Fruit fly (Drosophila melanogaster) Kc167 (cell line): ENCODE measurements around the gene CG33299.

Source experiments
- Myc ChIP-seq: fragments of >200 bp; optimal IDR thresholded peaks from 2 replicates; lab custom pipeline; 2017; ENCODE audit warnings: missing external identifiers
- Sin3A ChIP-seq: fragments of >200 bp; optimal IDR thresholded peaks from 2 replicates; lab custom pipeline; 2018; ENCODE audit warnings: missing external identifiers
- h ChIP-seq: fragments of >200 bp; optimal IDR thresholded peaks from 3 replicates; lab custom pipeline; 2018; ENCODE audit warnings: missing external identifiers
- insv ChIP-seq: fragments of >200 bp; optimal IDR thresholded peaks from 3 replicates; lab custom pipeline; 2018; ENCODE audit warnings: missing external identifiers
- psq ChIP-seq: fragments of >200 bp; optimal IDR thresholded peaks from 2 replicates; lab custom pipeline; 2017; ENCODE audit warnings: missing external identifiers
- ttk ChIP-seq: sonication (Bioruptor generic); optimal IDR thresholded peaks from 2 replicates; lab custom pipeline; 2017; ENCODE audit warnings: missing external identifiers

The CG33299 gene

DNA sequence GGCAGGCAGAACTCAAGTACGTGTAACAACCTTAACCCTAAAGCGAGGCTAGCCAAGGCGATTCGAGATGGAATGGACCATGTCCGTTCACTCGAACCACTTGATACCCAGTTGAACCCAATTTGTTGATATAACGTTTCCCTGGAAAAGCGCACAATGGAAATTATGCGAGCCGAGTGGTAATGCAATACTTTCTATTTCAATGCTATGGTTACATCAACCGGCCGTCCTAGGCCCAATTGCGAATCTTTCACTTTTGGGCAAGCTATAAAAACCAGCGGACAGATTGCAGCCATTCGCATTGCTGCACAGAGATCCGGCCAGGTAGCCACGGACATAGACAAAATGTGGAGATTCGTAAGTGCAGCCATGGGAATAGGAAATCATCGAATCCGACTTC, at the start of gene CG33299:
Gene CG33299, plus strand, starts transcription at position 301 of the 400 bp plus-strand sequence.
- TF ChIP-seq ttk (lab: Kevin White, UChicago) = no peak
- no peak for TF ChIP-seq Sin3A
- TF ChIP-seq Myc (lab: Kevin White, UChicago) = no peak
- TF ChIP-seq h (lab: Kevin White, UChicago) = no peak
- no peak for TF ChIP-seq insv (lab: Kevin White, UChicago)
- no peak for TF ChIP-seq psq

DNA sequence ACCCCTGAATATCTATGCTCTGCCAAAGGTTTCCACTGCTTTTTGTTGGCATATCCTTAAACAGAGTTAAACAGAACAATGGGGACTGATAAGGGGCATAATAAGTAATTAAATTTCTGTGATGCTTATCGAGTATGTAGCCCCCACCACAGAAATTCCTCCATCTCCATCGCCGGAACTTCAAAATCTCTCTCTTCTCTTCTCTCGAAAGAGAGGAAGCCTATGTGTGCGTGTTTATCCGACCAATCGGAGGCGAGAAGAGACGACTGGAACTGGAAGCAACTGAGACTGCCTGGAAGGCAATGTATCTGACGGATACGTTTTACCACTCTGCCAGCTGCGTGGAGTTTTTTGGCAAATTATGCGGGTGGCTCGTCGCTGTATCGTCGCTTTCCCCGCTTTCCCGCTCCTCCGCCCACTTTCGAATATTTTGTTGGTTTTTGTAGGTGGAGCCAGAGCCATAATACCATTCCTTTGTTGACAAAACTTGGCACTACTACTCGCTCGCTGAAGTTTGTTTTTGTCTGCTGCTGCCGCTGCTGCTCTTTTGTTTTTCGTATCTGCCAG, 48.3 kb upstream of the CG33299 start, which contains the start of gene gcm2:
Gene gcm2, plus strand, starts transcription at position 566 of the 567 bp plus-strand sequence.
- no peak for TF ChIP-seq ttk (lab: Kevin White, UChicago)

DNA sequence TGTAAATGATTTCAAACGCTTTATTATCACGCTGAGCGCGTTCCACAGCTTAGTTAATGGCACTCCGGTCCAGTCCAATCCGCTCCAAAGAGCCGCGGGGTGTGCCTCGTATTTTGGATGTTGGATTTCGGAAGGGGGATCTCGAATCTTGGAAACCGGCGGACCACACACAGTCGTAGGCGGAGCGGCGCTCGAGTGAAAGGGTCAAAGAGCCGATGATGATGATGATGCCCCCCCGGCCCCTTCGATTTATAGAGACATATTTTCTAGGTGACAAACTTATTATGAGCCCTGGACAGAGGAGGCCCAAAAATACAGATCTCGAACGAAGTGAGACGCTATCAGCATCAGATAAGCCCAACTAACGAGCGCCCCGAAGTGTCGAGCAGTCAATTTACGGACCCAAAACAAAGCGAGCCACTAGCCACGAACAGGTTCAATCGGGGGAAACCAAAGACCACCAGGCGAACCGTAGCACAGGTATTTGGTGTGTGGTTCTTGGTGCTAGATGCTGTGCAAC, 47.0 kb upstream of the CG33299 start:
- TF ChIP-seq Myc (lab: Kevin White, UChicago) = no peak
- TF ChIP-seq Sin3A = no peak

DNA sequence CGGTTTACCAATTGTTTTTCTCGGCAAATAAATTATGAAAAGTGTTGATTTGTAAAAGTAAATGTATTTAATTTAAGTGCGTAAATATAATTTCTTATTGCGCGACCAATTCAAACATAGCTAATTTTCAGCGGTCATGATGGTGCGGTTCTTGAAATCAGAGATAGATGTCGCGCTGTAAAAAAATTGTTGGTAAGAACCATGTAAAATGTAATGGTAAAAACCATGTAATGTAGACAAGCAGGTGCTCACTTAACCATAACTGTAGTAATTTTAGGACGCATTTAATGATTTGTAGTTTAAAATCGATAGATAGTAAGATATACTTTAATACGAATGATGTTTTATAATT, 43.8 kb upstream of the CG33299 start:
- TF ChIP-seq psq (no peak), Sin3A (no peak), h (lab: Kevin White, UChicago) (no peak), ttk (lab: Kevin White, UChicago) (no peak), insv (lab: Kevin White, UChicago) (no peak), Myc (lab: Kevin White, UChicago) (no peak)

DNA sequence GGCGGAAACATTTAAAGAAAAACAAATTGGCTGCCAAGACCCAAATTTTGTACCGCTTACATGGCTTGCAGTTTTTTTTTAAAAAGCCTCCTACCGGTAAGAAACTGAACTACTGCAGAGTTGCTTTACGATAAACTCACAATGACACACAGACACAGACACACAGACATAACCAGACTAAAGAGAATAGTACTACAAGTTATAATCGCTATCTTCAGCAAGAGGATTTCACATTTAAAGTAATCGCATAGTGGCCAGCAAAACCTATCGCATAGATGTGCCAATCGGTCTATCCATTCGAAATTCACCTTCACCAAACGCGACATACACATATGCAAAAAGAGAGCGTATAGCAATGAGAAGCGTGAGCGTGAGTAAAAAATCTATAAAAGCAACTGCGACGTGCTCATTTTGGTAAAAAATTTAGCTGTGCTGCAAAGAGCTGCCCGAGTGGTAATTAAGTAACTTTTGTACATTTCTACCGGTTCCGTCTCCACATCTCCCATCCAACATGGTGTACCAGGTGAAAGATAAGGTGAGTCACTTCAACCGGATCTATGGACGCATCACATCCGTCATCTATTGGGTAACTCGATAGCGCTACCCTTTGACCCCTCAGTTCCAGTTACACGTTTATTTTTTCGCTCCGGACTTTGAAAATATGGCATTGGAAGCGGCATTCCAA, 43.3 kb upstream of the CG33299 start, which contains the start of gene Trx2:
Gene Trx2, plus strand, starts transcription at position 161 of the 685 bp plus-strand sequence.
- no peak for TF ChIP-seq Myc (lab: Kevin White, UChicago)
- TF ChIP-seq psq = no peak
- TF ChIP-seq ttk (lab: Kevin White, UChicago) = no peak

DNA sequence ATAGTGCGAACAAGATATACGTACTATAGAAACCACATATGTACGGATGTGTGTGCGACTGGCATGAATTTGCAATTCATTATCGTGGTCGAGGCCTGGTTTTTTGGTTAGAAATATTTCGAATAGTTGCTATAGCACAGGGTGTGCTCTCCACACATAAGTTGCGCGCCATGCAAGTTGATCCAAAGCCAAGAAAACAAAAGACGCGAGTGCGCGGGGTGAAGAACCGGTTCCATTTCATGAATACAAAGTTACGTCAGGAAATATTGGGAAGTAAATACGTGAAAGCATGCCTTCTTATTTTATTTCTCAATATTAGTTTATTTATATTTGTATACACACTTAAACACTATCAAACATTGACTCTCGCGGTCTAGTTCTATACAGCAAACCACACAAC, 42.5 kb upstream of the CG33299 start:
- TF ChIP-seq insv (lab: Kevin White, UChicago) = no peak

DNA sequence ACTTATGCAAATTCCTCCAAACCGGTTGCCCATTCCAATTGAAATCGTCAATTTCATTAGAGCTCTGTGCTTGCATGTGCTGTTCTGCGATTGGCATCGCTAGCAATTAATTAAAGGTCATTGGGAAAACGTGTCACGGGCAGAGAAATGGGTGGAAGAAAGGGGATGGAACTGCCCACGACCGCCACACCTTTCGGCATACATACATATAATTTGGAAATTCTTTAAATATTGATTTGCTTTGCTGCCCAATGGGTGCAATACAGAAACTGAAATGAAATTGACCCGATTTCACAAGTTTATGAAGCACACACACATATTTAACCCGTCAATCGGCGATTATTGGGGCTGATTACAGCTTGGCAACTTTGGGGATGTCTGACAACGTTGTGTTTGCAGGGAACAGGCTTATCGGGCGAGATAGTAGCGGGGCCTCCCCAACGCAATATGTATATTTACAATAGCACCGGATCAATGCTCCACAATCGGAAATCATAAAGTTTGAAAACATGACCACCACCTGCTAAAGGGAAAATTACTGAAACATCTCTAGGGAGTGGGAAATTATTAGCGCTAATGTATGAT, 41.6 kb upstream of the CG33299 start:
- TF ChIP-seq h (lab: Kevin White, UChicago) (no peak), Sin3A (no peak), Myc (lab: Kevin White, UChicago) (no peak), insv (lab: Kevin White, UChicago) (no peak), ttk (lab: Kevin White, UChicago) (no peak), psq (no peak)

DNA sequence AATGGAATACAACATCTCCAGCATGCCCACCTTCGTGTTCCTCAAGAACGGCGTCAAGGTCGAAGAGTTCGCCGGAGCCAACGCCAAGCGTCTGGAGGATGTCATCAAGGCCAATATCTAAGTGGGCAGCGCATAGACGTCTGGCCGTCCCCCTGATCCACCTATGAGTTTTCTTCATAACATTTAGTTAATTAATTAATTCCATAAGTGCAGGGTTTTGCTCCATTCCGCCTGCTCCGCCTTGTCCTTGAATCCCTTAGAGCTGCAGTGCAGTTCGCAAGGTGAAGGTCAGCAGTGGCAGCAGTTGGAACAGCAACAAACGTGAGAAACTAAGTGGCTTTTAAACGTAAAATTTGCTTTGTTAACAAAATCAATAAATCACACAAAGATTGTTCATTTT, 40.8 kb upstream of the CG33299 start:
- no peak for TF ChIP-seq psq
- TF ChIP-seq h (lab: Kevin White, UChicago) = no peak
- no peak for TF ChIP-seq Sin3A
- no peak for TF ChIP-seq ttk (lab: Kevin White, UChicago)
- no peak for TF ChIP-seq Myc (lab: Kevin White, UChicago)
- TF ChIP-seq insv (lab: Kevin White, UChicago) = no peak

DNA sequence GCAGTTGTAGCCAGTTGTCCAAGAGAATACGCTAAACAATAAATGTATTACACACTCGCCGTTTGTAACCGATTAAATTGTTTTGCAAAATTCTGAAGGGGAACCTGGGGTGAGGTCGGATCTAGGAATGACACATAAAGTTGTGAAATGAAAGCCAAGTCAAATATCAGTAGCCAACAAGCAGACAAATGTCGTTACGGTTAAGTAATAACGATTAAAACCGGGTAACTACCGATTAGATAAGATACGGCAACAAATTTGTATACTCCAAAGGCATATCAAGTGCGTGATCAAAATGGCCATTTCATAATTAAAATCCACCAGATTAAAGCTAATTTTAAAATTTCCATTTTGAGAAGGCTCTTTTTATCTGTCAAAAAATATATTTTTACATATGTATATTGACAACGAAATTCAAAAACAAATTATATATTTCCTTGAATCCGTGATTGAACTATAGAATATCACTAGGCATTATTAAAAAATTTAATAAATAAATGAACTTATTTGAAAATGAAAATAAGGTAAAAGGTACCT, 40.3 kb upstream of the CG33299 start, which contains the start of gene GlcAT-S:
Gene GlcAT-S, plus strand, starts transcription at position 487 of the 537 bp plus-strand sequence.
- TF ChIP-seq insv (lab: Kevin White, UChicago) (no peak), psq (no peak), ttk (lab: Kevin White, UChicago) (no peak), Sin3A (no peak)

DNA sequence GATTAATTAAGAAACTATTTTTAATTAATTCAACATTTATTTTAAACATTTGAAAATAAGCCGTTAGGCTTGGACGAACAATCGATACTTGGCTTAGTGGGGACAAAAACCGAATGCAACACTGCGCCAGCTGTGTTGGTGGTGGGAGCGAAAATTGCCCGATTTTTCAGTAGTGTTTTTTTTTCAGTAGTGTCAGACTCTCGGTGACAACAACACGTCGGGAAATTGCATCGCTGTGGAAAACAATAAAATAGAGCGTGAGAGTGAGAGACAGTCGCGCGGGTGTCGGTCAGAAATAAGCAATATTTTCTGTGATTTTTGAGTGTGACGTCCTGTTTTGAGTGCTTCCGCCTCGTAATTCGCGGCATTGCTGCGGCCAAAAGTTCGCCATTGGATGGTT, 39.7 kb upstream of the CG33299 start:
- TF ChIP-seq psq (no peak), Sin3A (no peak), Myc (lab: Kevin White, UChicago) (no peak), insv (lab: Kevin White, UChicago) (no peak), h (lab: Kevin White, UChicago) (no peak), ttk (lab: Kevin White, UChicago) (no peak)

DNA sequence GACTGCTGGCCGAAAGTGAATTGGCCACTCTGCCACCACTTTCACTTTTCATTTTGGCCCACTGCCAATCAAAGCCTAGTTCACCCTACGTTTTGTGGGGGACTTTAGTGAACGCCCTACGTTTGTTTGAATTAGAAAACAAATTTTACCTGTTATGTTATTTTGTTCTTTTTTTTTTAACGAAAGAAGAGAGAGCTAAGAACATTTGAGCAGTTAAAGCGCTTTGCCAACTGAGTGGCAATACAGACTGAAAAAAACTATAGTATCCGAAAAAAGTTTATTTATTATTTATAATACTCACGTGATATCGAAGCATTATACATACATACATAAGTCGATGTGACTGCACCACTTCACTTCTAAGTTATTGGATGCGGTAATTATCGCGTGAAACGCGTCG, 38.5 kb upstream of the CG33299 start:
- TF ChIP-seq Myc (lab: Kevin White, UChicago) = no peak
- no peak for TF ChIP-seq h (lab: Kevin White, UChicago)

DNA sequence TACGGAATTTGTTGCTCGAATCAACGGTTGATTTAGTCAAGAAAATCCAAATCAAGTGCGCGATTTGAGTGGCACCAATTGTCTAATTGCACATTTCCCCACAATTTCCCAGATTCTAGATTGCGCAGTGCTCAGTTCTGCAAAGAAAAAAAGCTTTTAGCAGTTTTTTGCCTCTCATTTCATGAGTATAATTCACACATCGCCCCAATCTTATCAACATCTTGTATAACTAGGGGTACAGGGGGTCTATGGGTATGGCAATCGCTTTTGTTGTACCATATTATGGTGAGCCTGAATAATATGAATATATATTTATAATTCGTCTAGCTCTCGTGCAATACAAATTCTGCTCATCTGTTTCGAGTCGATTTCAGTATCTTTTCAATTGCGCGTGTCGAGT, 37.5 kb upstream of the CG33299 start:
- no peak for TF ChIP-seq psq
- no peak for TF ChIP-seq insv (lab: Kevin White, UChicago)

DNA sequence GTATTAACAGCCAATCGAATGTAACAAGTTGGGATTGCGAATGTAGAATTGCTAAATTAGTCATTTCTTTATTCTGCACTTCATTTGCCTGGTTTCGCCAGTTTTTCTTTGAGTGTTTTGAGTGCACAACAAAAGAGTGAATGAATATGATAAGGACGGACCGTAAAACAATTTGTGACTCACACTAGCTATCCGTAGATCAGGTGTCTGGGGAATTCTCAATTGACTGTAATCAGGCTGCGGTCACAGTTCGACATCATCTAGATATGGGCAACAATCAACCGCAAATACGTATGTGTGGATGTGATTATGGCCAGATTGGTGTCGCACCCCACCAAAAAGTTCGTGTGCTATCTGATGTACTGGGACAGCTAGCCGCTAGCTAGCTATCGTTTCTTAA, 36.5 kb upstream of the CG33299 start:
- no peak for TF ChIP-seq h (lab: Kevin White, UChicago)
- no peak for TF ChIP-seq ttk (lab: Kevin White, UChicago)
- TF ChIP-seq Myc (lab: Kevin White, UChicago) = no peak
- TF ChIP-seq Sin3A = no peak
- TF ChIP-seq psq = no peak
- no peak for TF ChIP-seq insv (lab: Kevin White, UChicago)
